Fruit fly (Drosophila melanogaster) whole organism, embryonic: ENCODE results near the gene CG13676.

Source experiments
- Atf6 ChIP-seq: fragments of 200-800 bp; sonication (Bioruptor generic); IDR thresholded peaks from 2 replicates; pipeline ENCODE4 v1.3.6; 2022; ENCODE audit warnings: missing biosample characterization, missing genetic modification characterization
- CG10979 ChIP-seq: fragments of 200-800 bp; sonication (Bioruptor generic); optimal IDR thresholded peaks from 2 replicates; lab custom pipeline; 2018; ENCODE audit warnings: missing biosample characterization, mild to moderate bottlenecking, missing genetic modification characterization, moderate library complexity
- CG12942 ChIP-seq: fragments of 200-800 bp; sonication (Bioruptor generic); optimal IDR thresholded peaks from 3 replicates; lab custom pipeline; 2016; ENCODE audit warnings: missing biosample characterization, missing genetic modification characterization
- CG13775 ChIP-seq: fragments of 200-800 bp; sonication (Bioruptor generic); optimal IDR thresholded peaks from 3 replicates; lab custom pipeline; 2017; ENCODE audit warnings: missing biosample characterization, mild to moderate bottlenecking, missing genetic modification characterization
- CG15601 ChIP-seq: fragments of 200-800 bp; sonication (Bioruptor generic); optimal IDR thresholded peaks from 3 replicates; lab custom pipeline; 2019; ENCODE audit warnings: missing biosample characterization, mild to moderate bottlenecking, missing genetic modification characterization, moderate library complexity
- CG16863 ChIP-seq: fragments of 200-800 bp; sonication (Bioruptor generic); optimal IDR thresholded peaks from 3 replicates; lab custom pipeline; 2016; ENCODE audit warnings: missing biosample characterization, missing genetic modification characterization
- CG2678 ChIP-seq: fragments of 200-800 bp; sonication (Bioruptor generic); optimal IDR thresholded peaks from 3 replicates; lab custom pipeline; 2019; ENCODE audit warnings: missing biosample characterization, mild to moderate bottlenecking, missing genetic modification characterization, moderate library complexity
- CG30020 ChIP-seq: fragments of 200-800 bp; optimal IDR thresholded peaks from 2 replicates; lab custom pipeline; 2019; ENCODE audit warnings: missing biosample characterization, mild to moderate bottlenecking, missing genetic modification characterization, moderate library complexity
- CG31441 ChIP-seq: fragments of 200-800 bp; sonication (Bioruptor generic); IDR thresholded peaks from 2 replicates; pipeline ENCODE4 v1.3.6; 2022; ENCODE audit warnings: missing biosample characterization, missing genetic modification characterization
- CG32767 ChIP-seq: fragments of 200-800 bp; sonication (Bioruptor generic); IDR thresholded peaks from 2 replicates; pipeline ENCODE4 v1.3.6; 2022; ENCODE audit warnings: missing biosample characterization, missing genetic modification characterization
- CG32772 ChIP-seq: fragments of 200-800 bp; sonication (Bioruptor generic); IDR thresholded peaks from 2 replicates; pipeline ENCODE4 v1.3.6; 2022; ENCODE audit warnings: missing biosample characterization, missing genetic modification characterization
- CG3838 ChIP-seq: fragments of 200-800 bp; sonication (Bioruptor generic); optimal IDR thresholded peaks from 3 replicates; lab custom pipeline; 2016; ENCODE audit warnings: missing biosample characterization, missing genetic modification characterization
- CG6175 ChIP-seq: fragments of 200-800 bp; sonication (Bioruptor generic); IDR thresholded peaks from 3 replicates; pipeline ENCODE4 v1.3.6; 2022; ENCODE audit warnings: missing biosample characterization, missing genetic modification characterization
- CG9215 ChIP-seq: fragments of 200-800 bp; sonication (Bioruptor generic); IDR thresholded peaks from 2 replicates; pipeline ENCODE4 v1.3.6; 2022; ENCODE audit warnings: missing biosample characterization, missing genetic modification characterization
- CG9727 ChIP-seq: fragments of 200-800 bp; sonication (Bioruptor generic); optimal IDR thresholded peaks from 3 replicates; lab custom pipeline; 2017; ENCODE audit warnings: missing biosample characterization, mild to moderate bottlenecking, missing genetic modification characterization
- CG9817 ChIP-seq: fragments of 200-800 bp; sonication (Bioruptor generic); optimal IDR thresholded peaks from 2 replicates; lab custom pipeline; 2018; ENCODE audit warnings: missing biosample characterization, mild to moderate bottlenecking, missing genetic modification characterization, moderate library complexity
- CG9876 ChIP-seq: fragments of 200-800 bp; sonication (Bioruptor generic); optimal IDR thresholded peaks from 2 replicates; lab custom pipeline; 2016; ENCODE audit warnings: missing biosample characterization, missing genetic modification characterization
- Camta ChIP-seq: fragments of 200-800 bp; sonication (Bioruptor generic); optimal IDR thresholded peaks from 2 replicates; lab custom pipeline; 2016; ENCODE audit warnings: missing biosample characterization, missing genetic modification characterization
- E2f2 ChIP-seq: fragments of 200-800 bp; sonication (Bioruptor generic); IDR thresholded peaks from 2 replicates; pipeline ENCODE4 v1.3.6; 2022; ENCODE audit warnings: missing biosample characterization, missing genetic modification characterization
- GATAe ChIP-seq: fragments of 200-800 bp; sonication (Bioruptor generic); conservative IDR thresholded peaks from 2 replicates; pipeline ENCODE4 v1.3.6; 2022; ENCODE audit warnings: missing biosample characterization, missing genetic modification characterization
- Hr51 ChIP-seq, 2 experiments: fragments of 200-800 bp; sonication (Bioruptor generic); optimal IDR thresholded peaks; 2 replicates in 1 of 2; 3 replicates in 1 of 2; lab custom pipeline; 2016 to 2018; ENCODE audit warnings: missing biosample characterization in 2 of 2, missing genetic modification characterization in 2 of 2, mild to moderate bottlenecking in 1 of 2, moderate library complexity in 1 of 2
- Hr78 ChIP-seq, 2 experiments: fragments of 200-800 bp in 1 of 2; fragments of >200 bp in 1 of 2; sonication (Bioruptor generic) in 1 of 2; optimal IDR thresholded peaks; 2 replicates each; lab custom pipeline; 2017 to 2019; ENCODE audit warnings: missing biosample characterization in 2 of 2, missing genetic modification characterization in 2 of 2, mild to moderate bottlenecking in 1 of 2, moderate library complexity in 1 of 2
- Nf-YB ChIP-seq: fragments of 200-800 bp; sonication (Bioruptor generic); optimal IDR thresholded peaks from 3 replicates; lab custom pipeline; 2019; ENCODE audit warnings: missing biosample characterization, mild to moderate bottlenecking, missing genetic modification characterization, moderate library complexity
- Opbp ChIP-seq: fragments of 200-800 bp; sonication (Bioruptor generic); IDR thresholded peaks from 3 replicates; pipeline ENCODE4 v1.3.6; 2022; ENCODE audit warnings: missing biosample characterization, missing genetic modification characterization; ENCODE audit not compliant: partially characterized antibody
- Sry-δ ChIP-seq: fragments of 200-800 bp; sonication (Bioruptor generic); optimal IDR thresholded peaks from 2 replicates; lab custom pipeline; 2016; ENCODE audit warnings: missing biosample characterization, missing genetic modification characterization
- Stat92E ChIP-seq, 3 experiments: fragments of >200 bp in 2 of 3; fragments of 200-800 bp in 1 of 3; sonication (Bioruptor generic) in 1 of 3; optimal IDR thresholded peaks; 2 replicates each; lab custom pipeline; 2017 to 2019; ENCODE audit warnings: missing biosample characterization in 3 of 3, missing genetic modification characterization in 3 of 3, mild to moderate bottlenecking in 1 of 3, moderate library complexity in 1 of 3
- Taf1 ChIP-seq: fragments of 200-800 bp; sonication (Bioruptor generic); IDR thresholded peaks from 2 replicates; pipeline ENCODE4 v1.3.6; 2022; ENCODE audit warnings: missing biosample characterization, missing genetic modification characterization
- Xrp1 ChIP-seq: fragments of 200-800 bp; sonication (Bioruptor generic); IDR thresholded peaks from 2 replicates; pipeline ENCODE4 v1.3.6; 2022; ENCODE audit warnings: missing biosample characterization, missing genetic modification characterization
- ash1 ChIP-seq: fragments of 200-800 bp; sonication (Bioruptor generic); optimal IDR thresholded peaks from 2 replicates; lab custom pipeline; 2018; ENCODE audit warnings: missing biosample characterization, mild to moderate bottlenecking, missing genetic modification characterization
- ato ChIP-seq: fragments of 200-800 bp; sonication (Bioruptor generic); IDR thresholded peaks from 2 replicates; pipeline ENCODE4 v1.3.6; 2022; ENCODE audit warnings: missing biosample characterization, missing genetic modification characterization; ENCODE audit not compliant: partially characterized antibody
- br ChIP-seq: fragments of >200 bp; optimal IDR thresholded peaks from 2 replicates; lab custom pipeline; 2017
- danr ChIP-seq: fragments of 200-800 bp; sonication (Bioruptor generic); IDR thresholded peaks from 2 replicates; pipeline ENCODE4 v1.3.6; 2022; ENCODE audit warnings: missing biosample characterization, missing genetic modification characterization
- gfzf ChIP-seq: fragments of 200-800 bp; sonication (Bioruptor generic); optimal IDR thresholded peaks from 2 replicates; lab custom pipeline; 2016; ENCODE audit warnings: missing biosample characterization, mild to moderate bottlenecking, missing genetic modification characterization, moderate library complexity
- gsb-n ChIP-seq: fragments of 200-800 bp; sonication (Bioruptor generic); optimal IDR thresholded peaks from 3 replicates; lab custom pipeline; 2018; ENCODE audit warnings: missing biosample characterization, mild to moderate bottlenecking, missing genetic modification characterization
- ham ChIP-seq: fragments of 200-800 bp; sonication (Bioruptor generic); IDR thresholded peaks from 2 replicates; pipeline ENCODE4 v1.3.6; 2022; ENCODE audit warnings: missing biosample characterization, missing genetic modification characterization
- her ChIP-seq: fragments of 200-800 bp; sonication (Bioruptor generic); optimal IDR thresholded peaks from 2 replicates; lab custom pipeline; 2016; ENCODE audit warnings: missing biosample characterization, missing genetic modification characterization
- hkb ChIP-seq, 2 experiments: fragments of 200-800 bp in 1 of 2; fragments of >200 bp in 1 of 2; sonication (Bioruptor generic) in 1 of 2; IDR thresholded peaks in 1 of 2; optimal IDR thresholded peaks in 1 of 2; 2 replicates each; pipeline versions ENCODE4 v1.3.6 to Lab custom; 2017 to 2022; ENCODE audit warnings: missing biosample characterization in 1 of 2, missing genetic modification characterization in 1 of 2
- nom ChIP-seq: fragments of 200-800 bp; sonication (Bioruptor generic); optimal IDR thresholded peaks from 2 replicates; lab custom pipeline; 2017; ENCODE audit warnings: missing biosample characterization, missing genetic modification characterization, mild to moderate bottlenecking, moderate library complexity, missing genetic modification reagents
- rib ChIP-seq: fragments of 200-800 bp; sonication (Bioruptor generic); IDR thresholded peaks from 2 replicates; pipeline ENCODE4 v1.3.6; 2022; ENCODE audit warnings: missing biosample characterization, missing genetic modification characterization
- scrt ChIP-seq: fragments of 200-800 bp; sonication (Bioruptor generic); optimal IDR thresholded peaks from 2 replicates; lab custom pipeline; 2018; ENCODE audit warnings: missing biosample characterization, mild to moderate bottlenecking, missing genetic modification characterization, moderate library complexity
- sens-2 ChIP-seq: fragments of 200-800 bp; sonication (Bioruptor generic); IDR thresholded peaks from 2 replicates; pipeline ENCODE4 v1.3.6; 2022; ENCODE audit warnings: missing biosample characterization, missing genetic modification characterization
- shn ChIP-seq: fragments of 200-800 bp; sonication (Bioruptor generic); optimal IDR thresholded peaks from 3 replicates; lab custom pipeline; 2016; ENCODE audit warnings: missing biosample characterization, missing genetic modification characterization
- slp2 ChIP-seq: fragments of 200-800 bp; sonication (Bioruptor generic); optimal IDR thresholded peaks from 2 replicates; lab custom pipeline; 2016; ENCODE audit warnings: missing biosample characterization, missing genetic modification characterization
- sna ChIP-seq: fragments of 200-800 bp; sonication (Bioruptor generic); IDR thresholded peaks from 2 replicates; pipeline ENCODE4 v1.3.6; 2022; ENCODE audit warnings: missing biosample characterization, missing genetic modification characterization; ENCODE audit not compliant: partially characterized antibody
- ssp ChIP-seq: fragments of 200-800 bp; sonication (Bioruptor generic); IDR thresholded peaks from 2 replicates; pipeline ENCODE4 v1.3.6; 2022; ENCODE audit warnings: missing biosample characterization, missing genetic modification characterization
- sug ChIP-seq: fragments of 200-800 bp; optimal IDR thresholded peaks from 2 replicates; lab custom pipeline; 2019; ENCODE audit warnings: missing biosample characterization, mild to moderate bottlenecking, missing genetic modification characterization, moderate library complexity
- trem ChIP-seq: fragments of 200-800 bp; optimal IDR thresholded peaks from 3 replicates; lab custom pipeline; 2019; ENCODE audit warnings: missing biosample characterization, mild to moderate bottlenecking, missing genetic modification characterization, moderate library complexity
- wdn ChIP-seq: fragments of 200-800 bp; sonication (Bioruptor generic); IDR thresholded peaks from 2 replicates; pipeline ENCODE4 v1.3.6; 2022; ENCODE audit warnings: missing biosample characterization, missing genetic modification characterization
- wek ChIP-seq: fragments of 200-800 bp; sonication (Bioruptor generic); optimal IDR thresholded peaks from 3 replicates; lab custom pipeline; 2018; ENCODE audit warnings: missing biosample characterization, mild to moderate bottlenecking, missing genetic modification characterization, moderate library complexity
- zfh2 ChIP-seq: fragments of 200-800 bp; sonication (Bioruptor generic); optimal IDR thresholded peaks from 2 replicates; lab custom pipeline; 2016; ENCODE audit warnings: missing biosample characterization, missing genetic modification characterization

Gene CG13676

DNA sequence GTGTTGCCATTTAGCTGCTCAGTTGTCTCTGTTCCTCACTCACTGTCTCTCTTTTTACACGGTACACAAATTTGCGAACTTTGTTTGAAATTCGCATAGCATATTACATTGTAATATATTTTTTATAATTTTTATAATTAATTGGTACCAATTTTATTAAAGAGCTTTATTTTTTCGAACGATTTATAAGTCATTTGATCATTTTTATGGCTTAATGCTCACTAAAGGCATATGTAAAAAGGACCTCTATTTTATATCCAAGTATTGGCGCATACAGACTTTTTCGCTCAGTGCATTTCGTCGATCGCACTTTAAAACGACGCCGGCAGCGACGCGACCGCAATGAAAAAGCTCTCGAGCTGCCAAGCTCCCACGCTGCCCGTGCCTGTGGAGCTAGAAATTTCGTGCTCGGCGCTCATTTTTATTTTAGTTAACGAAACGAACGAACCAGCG is 55.5 kb downstream of the CG13676 start (continued):
- TF ChIP-seq nom (no peak), Hr51 (GFP tag; optimal IDR thresholded peaks at IDR 0.05; lab: Kevin White, UChicago) (peak; percentile 90 to 98), Atf6 (GFP tag; lab: Robert Waterston, UW) (peak; percentile 98), CG31441 (peak; percentile 92), danr (GFP tag; lab: Robert Waterston, UW) (peak; percentile 89), scrt (GFP tag; lab: Kevin White, UChicago) (peak; percentile 94), Opbp (no peak), sens-2 (GFP tag; lab: Robert Waterston, UW) (peak; percentile 68), ato (GFP tag; lab: Robert Waterston, UW) (no peak), CG9215 (GFP tag; lab: Robert Waterston, UW) (peak; percentile 96), shn (peak; percentile 82), CG3838 (GFP tag; lab: Kevin White, UChicago) (peak; percentile 67), gsb-n (tag; lab: Kevin White, UChicago) (peak; percentile 61), sug (tag; lab: Kevin White, UChicago) (peak; percentile 96), Camta (peak; percentile 65), CG9727 (GFP tag; lab: Kevin White, UChicago) (peak; percentile 94), Sry-δ (GFP tag; lab: Kevin White, UChicago) (peak; percentile 28), CG10979 (peak; percentile 75), trem (tag; lab: Kevin White, UChicago) (no peak), Stat92E (GFP tag; optimal IDR thresholded peaks at IDR 0.05; lab: Kevin White, UChicago) (peak in 1 of 3 experiments; percentile 83), wek (GFP tag; lab: Kevin White, UChicago) (peak; percentile 19), CG9876 (GFP tag; lab: Kevin White, UChicago) (peak; percentile 82), hkb (optimal IDR thresholded peaks at IDR 0.05; lab: Kevin White, UChicago) (no peak), hkb (GFP tag; IDR thresholded peaks at IDR 0.05; lab: Robert Waterston, UW) (peak; percentile 96), GATAe (GFP tag; lab: Robert Waterston, UW) (peak; percentile 81), Hr78 (GFP tag; optimal IDR thresholded peaks at IDR 0.05; lab: Kevin White, UChicago) (peak in 1 of 2 experiments; percentile 61), zfh2 (GFP tag; lab: Kevin White, UChicago) (peak; percentile 87), CG2678 (tag; lab: Kevin White, UChicago) (peak; percentile 96), Xrp1 (GFP tag; lab: Robert Waterston, UW) (peak; percentile 87), CG12942 (GFP tag; lab: Kevin White, UChicago) (peak; percentile 90), ash1 (GFP tag; lab: Kevin White, UChicago) (peak; percentile 52), rib (GFP tag; lab: Robert Waterston, UW) (peak; percentile 97), CG6175 (GFP tag; lab: Robert Waterston, UW) (peak; percentile 92), sna (no peak), slp2 (GFP tag; lab: Kevin White, UChicago) (peak; percentile 63), E2f2 (peak; percentile 79), CG32767 (GFP tag; lab: Robert Waterston, UW) (peak; percentile 94), br (lab: Kevin White, UChicago) (no peak), ssp (GFP tag; lab: Robert Waterston, UW) (peak; percentile 84), CG15601 (peak; percentile 63), CG30020 (tag; lab: Kevin White, UChicago) (no peak), wdn (peak; percentile 94), CG16863 (GFP tag; lab: Kevin White, UChicago) (peak; percentile 45), CG9817 (peak; percentile 97), CG32772 (GFP tag; lab: Robert Waterston, UW) (peak; percentile 90), Taf1 (GFP tag; lab: Robert Waterston, UW) (peak; percentile 88), ham (peak; percentile 93), CG13775 (GFP tag; lab: Kevin White, UChicago) (peak; percentile 96), her (peak; percentile 71), Nf-YB (GFP tag; lab: Kevin White, UChicago) (peak; percentile 84), gfzf (GFP tag; lab: Kevin White, UChicago) (no peak)
